Worm (Caenorhabditis elegans): ENCODE measurements around the gene T24C4.10.

Gene T24C4.10

ce11 chrIII:891014-891413 lies at the start of gene T24C4.10:
T24C4.10 (minus strand) TSS chrIII:891243.
- TF ChIP-seq flh-1 (GFP tag; optimal IDR thresholded peaks at IDR 0.05) = no peak
- TF ChIP-seq nhr-2 (tag; optimal IDR thresholded peaks at IDR 0.05) = no peak
- TF ChIP-seq nhr-76 (tag; optimal IDR thresholded peaks at IDR 0.05) = no peak
- TF ChIP-seq hlh-1 (tag; optimal IDR thresholded peaks at IDR 0.05) = no peak
- no peak for TF ChIP-seq blmp-1 (tag; optimal IDR thresholded peaks at IDR 0.05)
- no peak for TF ChIP-seq ztf-11 (tag; optimal IDR thresholded peaks at IDR 0.05)
- TF ChIP-seq nhr-12 (tag; optimal IDR thresholded peaks at IDR 0.05) = no peak
- no peak for TF ChIP-seq sptf-1 (tag; optimal IDR thresholded peaks at IDR 0.05)
- no peak for TF ChIP-seq ceh-39 (tag; optimal IDR thresholded peaks at IDR 0.05)
- TF ChIP-seq ceh-43 (GFP tag; optimal IDR thresholded peaks at IDR 0.05) = no peak
- no peak for TF ChIP-seq lin-32 (GFP tag; optimal IDR thresholded peaks at IDR 0.05)

- TF ChIP-seq ceh-83 (GFP tag; optimal IDR thresholded peaks at IDR 0.05) = no peak
- no peak for TF ChIP-seq elt-1 (tag; optimal IDR thresholded peaks at IDR 0.05; ENCODE audit: borderline replicate concordance, insufficient read depth)
- TF ChIP-seq nhr-237 (tag; optimal IDR thresholded peaks at IDR 0.05) = no peak
- TF ChIP-seq unc-120 (tag; optimal IDR thresholded peaks at IDR 0.05; ENCODE audit: poor library complexity, severe bottlenecking) = no peak
Measured at ce11 chrIII:938569-938968, 47.5 kb upstream of the T24C4.10 start, which contains the start of gene fbxa-22. fbxa-22 (plus strand) TSS chrIII:938869.

- TF ChIP-seq mep-1 (tag; optimal IDR thresholded peaks at IDR 0.05) (no peak), mls-2 (tag; optimal IDR thresholded peaks at IDR 0.05) (no peak), cnd-1 (tag; optimal IDR thresholded peaks at IDR 0.05) (no peak), sptf-1 (tag; optimal IDR thresholded peaks at IDR 0.05) (no peak), nhr-28 (tag; optimal IDR thresholded peaks at IDR 0.05) (no peak), hlh-1 (tag; optimal IDR thresholded peaks at IDR 0.05) (no peak), unc-39 (tag; optimal IDR thresholded peaks at IDR 0.05) (no peak), blmp-1 (tag; optimal IDR thresholded peaks at IDR 0.05) (no peak), nhr-76 (tag; optimal IDR thresholded peaks at IDR 0.05) (no peak), ham-2 (GFP tag; optimal IDR thresholded peaks at IDR 0.05) (no peak), zip-8 (tag; optimal IDR thresholded peaks at IDR 0.05) (no peak), ztf-11 (tag; optimal IDR thresholded peaks at IDR 0.05) (no peak), ceh-43 (GFP tag; optimal IDR thresholded peaks at IDR 0.05) (no peak), ceh-39 (tag; optimal IDR thresholded peaks at IDR 0.05) (no peak), unc-120 (tag; optimal IDR thresholded peaks at IDR 0.05; ENCODE audit: poor library complexity, severe bottlenecking) (no peak), nhr-12 (tag; optimal IDR thresholded peaks at IDR 0.05) (no peak), mab-5 (tag; optimal IDR thresholded peaks at IDR 0.05) (no peak), tbx-8 (GFP tag; optimal IDR thresholded peaks at IDR 0.05) (no peak), elt-1 (tag; optimal IDR thresholded peaks at IDR 0.05; ENCODE audit: borderline replicate concordance, insufficient read depth) (no peak)
Measured at ce11 chrIII:937961-938360, 46.9 kb upstream of the T24C4.10 start, which contains the start of gene fbxa-56. fbxa-56 (minus strand) TSS chrIII:938061.

ce11 chrIII:936037-936507 lies 45.0 kb upstream of the T24C4.10 start, which contains the start of gene fbxa-55:
fbxa-55 (minus strand) TSS chrIII:936087.
- no peak for TF ChIP-seq blmp-1 (tag; optimal IDR thresholded peaks at IDR 0.05)
- TF ChIP-seq M03D4.4 (tag; optimal IDR thresholded peaks at IDR 0.05) = no peak
- TF ChIP-seq zip-8 (tag; optimal IDR thresholded peaks at IDR 0.05) = no peak
- no peak for TF ChIP-seq ceh-39 (tag; optimal IDR thresholded peaks at IDR 0.05)

ce11 chrIII:931405-931804 lies 40.4 kb upstream of the T24C4.10 start:
- TF ChIP-seq ceh-83 (GFP tag; optimal IDR thresholded peaks at IDR 0.05) (peak; percentile 75), sptf-1 (tag; optimal IDR thresholded peaks at IDR 0.05) (peak; percentile 96), mls-2 (tag; optimal IDR thresholded peaks at IDR 0.05) (peak; percentile 95), ceh-43 (GFP tag; optimal IDR thresholded peaks at IDR 0.05) (peak; percentile 50), tbx-8 (GFP tag; optimal IDR thresholded peaks at IDR 0.05) (peak; percentile 88), sem-2 (GFP tag; optimal IDR thresholded peaks at IDR 0.05) (peak; percentile 44), lin-32 (GFP tag; optimal IDR thresholded peaks at IDR 0.05) (peak; percentile 85), unc-120 (tag; optimal IDR thresholded peaks at IDR 0.05; ENCODE audit: poor library complexity, severe bottlenecking) (peak; percentile 49), M03D4.4 (tag; optimal IDR thresholded peaks at IDR 0.05) (peak; percentile 91), bed-3 (GFP tag; optimal IDR thresholded peaks at IDR 0.05) (peak; percentile 72), cnd-1 (tag; optimal IDR thresholded peaks at IDR 0.05) (peak; percentile 49)

- TF ChIP-seq pha-4 (tag; optimal IDR thresholded peaks at IDR 0.05) = no peak
- no peak for TF ChIP-seq bed-3 (GFP tag; optimal IDR thresholded peaks at IDR 0.05)
- no peak for TF ChIP-seq unc-62 (GFP tag; optimal IDR thresholded peaks at IDR 0.05)
- TF ChIP-seq lsy-2 (tag; optimal IDR thresholded peaks at IDR 0.05) = no peak
- TF ChIP-seq nhr-76 (tag; optimal IDR thresholded peaks at IDR 0.05) = no peak
- TF ChIP-seq hlh-1 (tag; optimal IDR thresholded peaks at IDR 0.05) = no peak
- no peak for TF ChIP-seq ham-2 (GFP tag; optimal IDR thresholded peaks at IDR 0.05)
- no peak for TF ChIP-seq lin-32 (GFP tag; optimal IDR thresholded peaks at IDR 0.05)
- no peak for TF ChIP-seq mep-1 (tag; optimal IDR thresholded peaks at IDR 0.05)
Measured at ce11 chrIII:926216-926615, 35.2 kb upstream of the T24C4.10 start, which contains the start of gene pef-1. pef-1 (minus strand) TSS chrIII:926316.
